Fruit fly (Drosophila melanogaster) whole organism, prepupa: ENCODE measurements around the gene CG31789.

Experiments used
- Blimp-1 ChIP-seq: fragments of 200-800 bp; sonication (Bioruptor generic); optimal IDR thresholded peaks from 3 replicates; lab custom pipeline; 2017; ENCODE audit warnings: missing biosample characterization, missing genetic modification characterization, mild to moderate bottlenecking, moderate library complexity, missing genetic modification reagents
- CG10631 ChIP-seq: fragments of 200-800 bp; sonication (Bioruptor generic); optimal IDR thresholded peaks from 2 replicates; lab custom pipeline; 2016; ENCODE audit warnings: missing biosample characterization, missing genetic modification characterization
- CG11294 ChIP-seq: fragments of 200-800 bp; sonication (Bioruptor generic); IDR thresholded peaks from 2 replicates; pipeline ENCODE4 v1.3.6; 2022; ENCODE audit warnings: missing biosample characterization, missing genetic modification characterization
- CG11902 ChIP-seq: fragments of 200-800 bp; sonication (Bioruptor generic); optimal IDR thresholded peaks from 3 replicates; lab custom pipeline; 2016; ENCODE audit warnings: missing biosample characterization, missing genetic modification characterization
- CG1621 ChIP-seq: fragments of 200-800 bp; sonication (Bioruptor generic); optimal IDR thresholded peaks from 3 replicates; lab custom pipeline; 2018; ENCODE audit warnings: missing biosample characterization, mild to moderate bottlenecking, missing genetic modification characterization
- CG16779 ChIP-seq: fragments of 200-800 bp; sonication (Bioruptor generic); optimal IDR thresholded peaks from 3 replicates; lab custom pipeline; 2017; ENCODE audit warnings: missing biosample characterization, mild to moderate bottlenecking, missing genetic modification characterization
- CG31627 ChIP-seq: fragments of 200-800 bp; sonication (Bioruptor generic); optimal IDR thresholded peaks from 3 replicates; lab custom pipeline; 2016; ENCODE audit warnings: missing biosample characterization, missing genetic modification characterization
- CG34406 ChIP-seq: fragments of 200-800 bp; sonication (Bioruptor generic); optimal IDR thresholded peaks from 3 replicates; lab custom pipeline; 2016; ENCODE audit warnings: missing biosample characterization, missing genetic modification characterization
- CG3919 ChIP-seq: fragments of 200-800 bp; sonication (Bioruptor generic); optimal IDR thresholded peaks from 3 replicates; lab custom pipeline; 2016; ENCODE audit warnings: missing biosample characterization, missing genetic modification characterization
- CG4318 ChIP-seq: fragments of 200-800 bp; sonication (Bioruptor generic); optimal IDR thresholded peaks from 3 replicates; lab custom pipeline; 2017; ENCODE audit warnings: missing biosample characterization, mild to moderate bottlenecking, missing genetic modification characterization
- CG6163 ChIP-seq: fragments of 200-800 bp; sonication (Bioruptor generic); IDR thresholded peaks from 3 replicates; pipeline ENCODE4 v1.3.6; 2022; ENCODE audit warnings: missing biosample characterization, missing genetic modification characterization
- CG6276 ChIP-seq: fragments of 200-800 bp; sonication (Bioruptor generic); optimal IDR thresholded peaks from 2 replicates; lab custom pipeline; 2017; ENCODE audit warnings: missing biosample characterization, mild to moderate bottlenecking, missing genetic modification characterization
- CG6792 ChIP-seq: fragments of 200-800 bp; sonication (Bioruptor generic); optimal IDR thresholded peaks from 3 replicates; lab custom pipeline; 2016; ENCODE audit warnings: missing biosample characterization, missing genetic modification characterization
- CG6854 ChIP-seq: fragments of 200-800 bp; sonication (Bioruptor generic); optimal IDR thresholded peaks from 2 replicates; lab custom pipeline; 2017; ENCODE audit warnings: missing biosample characterization, mild to moderate bottlenecking, missing genetic modification characterization
- CG8319 ChIP-seq: fragments of 200-800 bp; sonication (Bioruptor generic); optimal IDR thresholded peaks from 3 replicates; lab custom pipeline; 2016; ENCODE audit warnings: missing biosample characterization, missing genetic modification characterization
- CG8632 ChIP-seq: fragments of 200-800 bp; sonication (Bioruptor generic); optimal IDR thresholded peaks from 3 replicates; lab custom pipeline; 2016; ENCODE audit warnings: missing biosample characterization, missing genetic modification characterization
- CG9139 ChIP-seq: fragments of 200-800 bp; sonication (Bioruptor generic); optimal IDR thresholded peaks from 3 replicates; lab custom pipeline; 2017; ENCODE audit warnings: missing biosample characterization, mild to moderate bottlenecking, missing genetic modification characterization
- Eip75B ChIP-seq: fragments of 200-800 bp; sonication (Bioruptor generic); optimal IDR thresholded peaks from 3 replicates; lab custom pipeline; 2016; ENCODE audit warnings: missing biosample characterization, missing genetic modification characterization
- Eip78C ChIP-seq: fragments of 200-800 bp; sonication (Bioruptor generic); peaks from one replicate; lab custom pipeline; 2016; ENCODE audit warnings: missing biosample characterization, missing genetic modification characterization
- Eip93F ChIP-seq: fragments of 200-800 bp; sonication (Bioruptor generic); optimal IDR thresholded peaks from 2 replicates; lab custom pipeline; 2016; ENCODE audit warnings: missing biosample characterization, mild to moderate bottlenecking, missing genetic modification characterization
- Ets21C ChIP-seq: fragments of 200-800 bp; sonication (Bioruptor generic); optimal IDR thresholded peaks from 3 replicates; lab custom pipeline; 2016; ENCODE audit warnings: missing biosample characterization, missing genetic modification characterization
- Ets96B ChIP-seq: fragments of 200-800 bp; optimal IDR thresholded peaks from 2 replicates; lab custom pipeline; 2019; ENCODE audit warnings: missing biosample characterization, mild to moderate bottlenecking, missing genetic modification characterization, moderate library complexity
- Gug ChIP-seq: fragments of 200-800 bp; sonication (Bioruptor generic); IDR thresholded peaks from 2 replicates; pipeline ENCODE4 v1.3.6; 2022; ENCODE audit warnings: missing biosample characterization, missing genetic modification characterization
- Hr38 ChIP-seq: sonication (Bioruptor generic); optimal IDR thresholded peaks from 2 replicates; lab custom pipeline; 2016; ENCODE audit warnings: missing biosample characterization, missing genetic modification characterization
- Hr39 ChIP-seq: fragments of 200-800 bp; sonication (Bioruptor generic); optimal IDR thresholded peaks from 2 replicates; lab custom pipeline; 2016; ENCODE audit warnings: missing biosample characterization, missing genetic modification characterization
- Lpt ChIP-seq: fragments of 200-800 bp; sonication (Bioruptor generic); optimal IDR thresholded peaks from 3 replicates; lab custom pipeline; 2016; ENCODE audit warnings: missing biosample characterization, missing genetic modification characterization
- Smox ChIP-seq: fragments of 200-800 bp; sonication (Bioruptor generic); optimal IDR thresholded peaks from 3 replicates; lab custom pipeline; 2016; ENCODE audit warnings: missing biosample characterization, missing genetic modification characterization
- Sox102F ChIP-seq: fragments of 200-800 bp; sonication (Bioruptor generic); optimal IDR thresholded peaks from 2 replicates; lab custom pipeline; 2016; ENCODE audit warnings: missing biosample characterization, mild to moderate bottlenecking, missing genetic modification characterization
- Sox14 ChIP-seq: fragments of 200-800 bp; sonication (Bioruptor generic); optimal IDR thresholded peaks from 3 replicates; lab custom pipeline; 2016; ENCODE audit warnings: missing biosample characterization, missing genetic modification characterization
- Sox15 ChIP-seq: fragments of 200-800 bp; sonication (Bioruptor generic); optimal IDR thresholded peaks from 3 replicates; lab custom pipeline; 2016; ENCODE audit warnings: missing biosample characterization, missing genetic modification characterization
- achi ChIP-seq: fragments of 200-800 bp; sonication (Bioruptor generic); optimal IDR thresholded peaks from 3 replicates; lab custom pipeline; 2016; ENCODE audit warnings: missing biosample characterization, missing genetic modification characterization
- acj6 ChIP-seq: fragments of 200-800 bp; sonication (Bioruptor generic); optimal IDR thresholded peaks from 3 replicates; lab custom pipeline; 2016; ENCODE audit warnings: missing biosample characterization, missing genetic modification characterization
- cyc ChIP-seq: fragments of 200-800 bp; sonication (Bioruptor generic); optimal IDR thresholded peaks from 3 replicates; lab custom pipeline; 2016; ENCODE audit warnings: missing biosample characterization, missing genetic modification characterization
- dac ChIP-seq: fragments of 200-800 bp; sonication (Bioruptor generic); optimal IDR thresholded peaks from 2 replicates; lab custom pipeline; 2017; ENCODE audit warnings: missing biosample characterization, mild to moderate bottlenecking, missing genetic modification characterization
- dsx ChIP-seq: fragments of 200-800 bp; optimal IDR thresholded peaks from 3 replicates; lab custom pipeline; 2019; ENCODE audit warnings: missing biosample characterization, mild to moderate bottlenecking, missing genetic modification characterization, moderate library complexity; ENCODE audit not compliant: poor library complexity, severe bottlenecking
- eg ChIP-seq: fragments of 200-800 bp; sonication (Bioruptor generic); IDR thresholded peaks from 3 replicates; pipeline ENCODE4 v1.3.6; 2022; ENCODE audit warnings: missing biosample characterization, missing genetic modification characterization
- esn ChIP-seq: fragments of 200-800 bp; sonication (Bioruptor generic); optimal IDR thresholded peaks from 2 replicates; lab custom pipeline; 2016; ENCODE audit warnings: missing biosample characterization, mild to moderate bottlenecking, missing genetic modification characterization, moderate library complexity
- fd59A ChIP-seq: fragments of 200-800 bp; sonication (Bioruptor generic); optimal IDR thresholded peaks from 2 replicates; lab custom pipeline; 2017; ENCODE audit warnings: missing biosample characterization, mild to moderate bottlenecking, missing genetic modification characterization, missing genetic modification reagents
- fd85E ChIP-seq: fragments of 200-800 bp; sonication (Bioruptor generic); optimal IDR thresholded peaks from 3 replicates; lab custom pipeline; 2016; ENCODE audit warnings: missing biosample characterization, missing genetic modification characterization
- fkh ChIP-seq: fragments of 200-800 bp; sonication (Bioruptor generic); optimal IDR thresholded peaks from 3 replicates; lab custom pipeline; 2017; ENCODE audit warnings: missing biosample characterization, mild to moderate bottlenecking, missing genetic modification characterization, moderate library complexity
- net ChIP-seq: fragments of 200-800 bp; sonication (Bioruptor generic); optimal IDR thresholded peaks from 3 replicates; lab custom pipeline; 2016; ENCODE audit warnings: missing biosample characterization, missing genetic modification characterization
- spab ChIP-seq: fragments of 200-800 bp; sonication (Bioruptor generic); optimal IDR thresholded peaks from 2 replicates; lab custom pipeline; 2017; ENCODE audit warnings: missing biosample characterization, mild to moderate bottlenecking, missing genetic modification characterization, missing genetic modification reagents
- svp ChIP-seq: fragments of 200-800 bp; sonication (Bioruptor generic); peaks from one replicate; lab custom pipeline; 2016; ENCODE audit warnings: missing biosample characterization, missing genetic modification characterization
- vri ChIP-seq: fragments of 200-800 bp; sonication (Bioruptor generic); optimal IDR thresholded peaks from 3 replicates; lab custom pipeline; 2016; ENCODE audit warnings: missing biosample characterization, mild to moderate bottlenecking, missing genetic modification characterization

The CG31789 gene

DNA sequence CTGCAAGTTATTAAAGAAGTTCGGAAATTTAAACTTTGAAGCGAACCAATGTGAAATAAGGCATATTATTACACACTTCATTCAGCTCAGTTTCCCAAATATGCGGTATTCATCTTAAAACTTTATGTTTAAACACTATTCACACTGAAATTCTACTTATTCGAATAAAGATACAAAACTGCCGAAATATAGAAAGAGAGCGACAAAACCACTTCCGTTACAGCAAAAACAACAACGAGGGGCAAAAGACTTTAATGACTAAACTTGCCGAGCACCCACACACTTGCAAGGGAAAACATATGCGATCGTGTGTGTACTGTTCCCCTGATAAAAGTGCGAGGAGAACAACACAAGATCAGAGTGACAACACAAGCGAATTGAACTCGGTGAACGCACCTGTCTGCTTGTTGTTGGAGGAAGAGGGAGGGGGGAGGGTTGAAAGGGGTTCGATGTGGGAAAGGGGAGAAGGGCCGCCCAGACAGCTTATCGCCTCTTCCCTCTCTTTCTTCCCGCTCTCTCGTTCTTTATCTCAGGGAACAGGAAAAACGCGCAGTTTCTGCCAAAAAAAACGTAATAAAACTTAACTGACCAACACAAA lies 44.1 kb upstream of the CG31789 start:
- peak; percentile 22 for TF ChIP-seq CG6854
- no peak for TF ChIP-seq eg (GFP tag; lab: Robert Waterston, UW)
- peak; percentile 38 for TF ChIP-seq Lpt
- TF ChIP-seq dac (GFP tag; lab: Kevin White, UChicago) = no peak
- TF ChIP-seq fkh (GFP tag; lab: Kevin White, UChicago) = peak; percentile 57
- TF ChIP-seq CG8632 (GFP tag; lab: Kevin White, UChicago) = no peak
- TF ChIP-seq Eip78C = peak; percentile 60
- peak; percentile 31 for TF ChIP-seq net (GFP tag; lab: Kevin White, UChicago)
- no peak for TF ChIP-seq Blimp-1 (GFP tag; lab: Kevin White, UChicago)
- TF ChIP-seq Sox14 (GFP tag; lab: Kevin White, UChicago) = peak; percentile 17
- TF ChIP-seq CG6276 (GFP tag; lab: Kevin White, UChicago) = no peak
- TF ChIP-seq CG6163 (GFP tag; lab: Robert Waterston, UW) = peak; percentile 40; the same call in 2 of the 3 replicates
- no peak for TF ChIP-seq CG9139 (GFP tag; lab: Kevin White, UChicago)
- TF ChIP-seq vri (GFP tag; lab: Kevin White, UChicago) = peak; percentile 51
- TF ChIP-seq CG31627 (GFP tag; lab: Kevin White, UChicago) = no peak
- TF ChIP-seq Eip93F (GFP tag; lab: Kevin White, UChicago) = peak; percentile 21
- no peak for TF ChIP-seq Sox15 (GFP tag; lab: Kevin White, UChicago)

dm6 chr2L:18562573-18562972 lies 43.2 kb upstream of the CG31789 start:
- TF ChIP-seq CG6276 (GFP tag; lab: Kevin White, UChicago) (peak; percentile 24), CG4318 (GFP tag; lab: Kevin White, UChicago) (no peak), dsx (peak; percentile 47), Hr39 (GFP tag; lab: Kevin White, UChicago) (no peak), CG1621 (no peak)

DNA sequence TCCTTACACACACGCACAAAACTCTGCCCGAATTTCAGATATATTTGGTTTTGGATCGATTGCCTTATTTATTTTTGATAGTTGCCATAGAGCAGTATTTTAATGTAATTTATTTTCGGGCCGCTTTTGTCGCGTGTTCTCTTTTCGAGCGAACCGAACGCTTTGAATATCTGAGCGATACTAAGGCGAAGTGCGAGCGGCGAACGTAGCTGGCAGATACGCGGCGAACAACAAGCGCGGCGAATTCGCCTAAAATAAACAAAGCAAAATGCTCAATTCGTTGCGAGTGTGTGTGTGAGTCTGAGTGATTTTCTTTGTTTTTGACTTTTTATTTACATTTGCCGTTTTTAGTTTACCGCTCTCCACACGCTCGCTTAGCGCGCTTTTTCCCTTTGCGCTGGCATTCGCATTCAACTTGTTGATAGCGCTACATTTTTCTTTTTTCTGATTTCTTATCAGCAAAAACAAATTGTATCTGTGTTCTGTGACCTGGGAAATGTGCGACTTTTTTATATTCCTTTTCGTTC lies 42.6 kb upstream of the CG31789 start:
- no peak for TF ChIP-seq CG34406 (GFP tag; lab: Kevin White, UChicago)
- peak; percentile 66 for TF ChIP-seq Sox14 (GFP tag; lab: Kevin White, UChicago)
- TF ChIP-seq CG11294 (GFP tag; lab: Robert Waterston, UW) = no peak
- peak; percentile 35 for TF ChIP-seq CG9139 (GFP tag; lab: Kevin White, UChicago)
- TF ChIP-seq CG8319 = no peak
- TF ChIP-seq spab (GFP tag; lab: Kevin White, UChicago) = peak; percentile 61
- TF ChIP-seq Gug (GFP tag; lab: Robert Waterston, UW) = no peak
- TF ChIP-seq Ets21C (GFP tag; lab: Kevin White, UChicago) = no peak
- peak; percentile 85; the same call in 2 of the 3 replicates for TF ChIP-seq CG6163 (GFP tag; lab: Robert Waterston, UW)
- TF ChIP-seq CG6792 = peak; percentile 12
- TF ChIP-seq fd85E = no peak
- TF ChIP-seq Smox = no peak
- peak; percentile 83 for TF ChIP-seq CG16779
- no peak for TF ChIP-seq CG11902 (GFP tag; lab: Kevin White, UChicago)
- no peak for TF ChIP-seq Hr39 (GFP tag; lab: Kevin White, UChicago)
- no peak for TF ChIP-seq cyc (GFP tag; lab: Kevin White, UChicago)
- TF ChIP-seq svp (GFP tag; lab: Kevin White, UChicago) = peak; percentile 94
- TF ChIP-seq CG1621 = peak; percentile 59
- peak; percentile 40 for TF ChIP-seq CG3919 (GFP tag; lab: Kevin White, UChicago)
- no peak for TF ChIP-seq CG31627 (GFP tag; lab: Kevin White, UChicago)
- TF ChIP-seq fd59A = no peak
- TF ChIP-seq Blimp-1 (GFP tag; lab: Kevin White, UChicago) = no peak
- no peak for TF ChIP-seq acj6
- peak; percentile 71 for TF ChIP-seq Eip78C
- TF ChIP-seq Hr38 = no peak
- TF ChIP-seq Lpt = peak; percentile 13
- TF ChIP-seq achi (GFP tag; lab: Kevin White, UChicago) = peak; percentile 4
- TF ChIP-seq Eip75B (GFP tag; lab: Kevin White, UChicago) = peak; percentile 24
- TF ChIP-seq net (GFP tag; lab: Kevin White, UChicago) = peak; percentile 53
- TF ChIP-seq CG10631 (GFP tag; lab: Kevin White, UChicago) = no peak
- TF ChIP-seq vri (GFP tag; lab: Kevin White, UChicago) = peak; percentile 60
- TF ChIP-seq esn (GFP tag; lab: Kevin White, UChicago) = no peak
- TF ChIP-seq Sox102F (GFP tag; lab: Kevin White, UChicago) = peak; percentile 26
- peak; percentile 87 for TF ChIP-seq fkh (GFP tag; lab: Kevin White, UChicago)
- TF ChIP-seq Sox15 (GFP tag; lab: Kevin White, UChicago) = no peak
- TF ChIP-seq CG6276 (GFP tag; lab: Kevin White, UChicago) = peak; percentile 82
- peak; percentile 25 for TF ChIP-seq Ets96B (tag; lab: Kevin White, UChicago)
- TF ChIP-seq Eip93F (GFP tag; lab: Kevin White, UChicago) = no peak
- peak; percentile 15 for TF ChIP-seq dsx
